Worm (Caenorhabditis elegans) whole organism, L4/young adult: ENCODE data around the gene fbxa-39.

Experiments used
- W03F9.2 ChIP-seq: fragments of 150-350 bp; optimal IDR thresholded peaks from 2 replicates; lab custom pipeline; 2014; ENCODE audit warnings: missing biosample characterization, missing genetic modification characterization
- dao-5 ChIP-seq: sonication (generic microtip); optimal IDR thresholded peaks from 2 replicates; lab custom pipeline; 2016; ENCODE audit warnings: missing genotype, missing genetic modification characterization, moderate library complexity, missing compliant biosample characterization

DNA sequence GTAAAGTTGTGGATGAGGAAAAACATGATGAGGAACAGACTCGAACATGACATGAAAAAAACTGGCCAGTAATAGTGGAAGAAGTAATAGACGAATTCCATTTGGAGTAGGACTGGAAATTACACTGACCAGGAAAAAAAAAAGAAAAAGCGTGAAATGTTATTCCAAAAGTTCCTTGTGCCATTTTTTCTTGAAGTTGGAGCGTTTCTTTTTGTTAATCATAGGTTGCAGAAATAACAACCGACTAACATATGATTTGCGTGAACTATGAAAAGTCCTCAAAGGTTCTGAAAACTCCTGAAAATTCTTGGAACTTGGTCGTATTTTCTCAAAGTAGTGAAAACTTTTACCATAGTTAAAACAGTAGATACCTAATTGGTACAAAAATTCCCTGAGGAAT, 27.1 kb upstream of the fbxa-39 start, which contains the start of gene srd-67:
- no peak for TF ChIP-seq dao-5 (tag; lab: Kevin White, UChicago)
- TF ChIP-seq W03F9.2 (tag; lab: Kevin White, UChicago): no peak
